Worm (Caenorhabditis elegans): ENCODE measurements around the gene mtre-1.

Gene mtre-1

ce11 chrII:8016167-8016566, 34.2 kb downstream of the mtre-1 start (continued):
- TF ChIP-seq hlh-30 (tag; optimal IDR thresholded peaks at IDR 0.05; ENCODE audit: insufficient read depth): peak; percentile 79
- no peak for TF ChIP-seq ztf-7 (tag; optimal IDR thresholded peaks at IDR 0.05)
- TF ChIP-seq spr-1 (tag; optimal IDR thresholded peaks at IDR 0.05): no peak
- no peak; the same call in 1 of the 2 replicates for TF ChIP-seq saeg-2 (GFP tag; IDR thresholded peaks at IDR 0.05)
- peak; percentile 35 for TF ChIP-seq nhr-11 (tag; optimal IDR thresholded peaks at IDR 0.05)
- TF ChIP-seq skn-1 (tag; optimal IDR thresholded peaks at IDR 0.05): no peak
- TF ChIP-seq lin-1 (GFP tag; IDR thresholded peaks at IDR 0.05): no peak; the same call in 1 of the 2 replicates
- TF ChIP-seq mdt-29 (GFP tag; IDR thresholded peaks at IDR 0.05): 0 out of 2 replicates have a peak, but pooled peaks have one; percentile 27
- TF ChIP-seq php-3 (GFP tag; IDR thresholded peaks at IDR 0.05): no peak
- peak; percentile 18 for TF ChIP-seq nhr-77 (tag; optimal IDR thresholded peaks at IDR 0.05)
- TF ChIP-seq fos-1 (tag; optimal IDR thresholded peaks at IDR 0.05): no peak
- TF ChIP-seq tra-1 (GFP tag; IDR thresholded peaks at IDR 0.05): peak; percentile 76; the same call in 1 of the 2 replicates
- no peak for TF ChIP-seq cey-2 (tag; optimal IDR thresholded peaks at IDR 0.05; ENCODE audit: borderline replicate concordance, insufficient read depth)
- TF ChIP-seq daf-12 (tag; optimal IDR thresholded peaks at IDR 0.05): no peak
- TF ChIP-seq D1046.2 (GFP tag; IDR thresholded peaks at IDR 0.05): 0 out of 2 replicates have a peak, but pooled peaks have one; percentile 7
- TF ChIP-seq mep-1 (tag; optimal IDR thresholded peaks at IDR 0.05): peak; percentile 15
- no peak for TF ChIP-seq egl-27 (tag; optimal IDR thresholded peaks at IDR 0.05)
- TF ChIP-seq zip-11 (GFP tag; IDR thresholded peaks at IDR 0.05): no peak
- TF ChIP-seq Y5F2A.4 (GFP tag; optimal IDR thresholded peaks at IDR 0.05): no peak
- TF ChIP-seq unc-130 (GFP tag; optimal IDR thresholded peaks at IDR 0.05): no peak
- TF ChIP-seq F26F4.8 (GFP tag; conservative IDR thresholded peaks at IDR 0.05): no peak
- peak; percentile 70 for TF ChIP-seq nhr-48 (tag; optimal IDR thresholded peaks at IDR 0.05)
- no peak for TF ChIP-seq Y105C5A.15 (GFP tag; IDR thresholded peaks at IDR 0.05)
- no peak for TF ChIP-seq nhr-42 (GFP tag; IDR thresholded peaks at IDR 0.05)
- peak; percentile 45 for TF ChIP-seq lin-38 (GFP tag; IDR thresholded peaks at IDR 0.05)
- no peak for TF ChIP-seq ceh-44 (GFP tag; IDR thresholded peaks at IDR 0.05)
- peak; percentile 58; the same call in 1 of the 2 replicates for TF ChIP-seq mxl-2 (GFP tag; conservative IDR thresholded peaks at IDR 0.05)
- TF ChIP-seq lin-29 (GFP tag; IDR thresholded peaks at IDR 0.05): no peak
- peak in 1 of 2 experiments; percentile 39 for TF ChIP-seq daf-16 (GFP tag; optimal IDR thresholded peaks at IDR 0.05)
- TF ChIP-seq daf-16 (tag; optimal IDR thresholded peaks at IDR 0.05): peak; percentile 20
- TF ChIP-seq lin-39 (tag; optimal IDR thresholded peaks at IDR 0.05): no peak
- peak; percentile 22 to 41 for TF ChIP-seq lsy-2 (tag; optimal IDR thresholded peaks at IDR 0.05)
- TF ChIP-seq nhr-25 (tag; optimal IDR thresholded peaks at IDR 0.05; ENCODE audit: borderline replicate concordance, insufficient read depth): no peak
- TF ChIP-seq nhr-102 (tag; optimal IDR thresholded peaks at IDR 0.05): no peak
- no peak for TF ChIP-seq fkh-10 (GFP tag; optimal IDR thresholded peaks at IDR 0.05)
- no peak for TF ChIP-seq F44E2.7 (GFP tag; IDR thresholded peaks at IDR 0.05)
- no peak for TF ChIP-seq ceh-82 (tag; optimal IDR thresholded peaks at IDR 0.05)
- TF ChIP-seq zfp-2 (tag; optimal IDR thresholded peaks at IDR 0.05): no peak
- no peak for TF ChIP-seq snpc-1.2 (GFP tag; IDR thresholded peaks at IDR 0.05)
- TF ChIP-seq pqm-1 (tag; optimal IDR thresholded peaks at IDR 0.05): peak; percentile 11
- no peak for TF ChIP-seq zag-1 (tag; optimal IDR thresholded peaks at IDR 0.05)
- no peak for TF ChIP-seq jun-1 (tag; optimal IDR thresholded peaks at IDR 0.05)
- no peak for TF ChIP-seq lim-7 (GFP tag; IDR thresholded peaks at IDR 0.05)
- no peak for TF ChIP-seq gei-8 (GFP tag; optimal IDR thresholded peaks at IDR 0.05)
- no peak for TF ChIP-seq dmd-9 (GFP tag; IDR thresholded peaks at IDR 0.05)
- no peak for TF ChIP-seq daf-19 (GFP tag; conservative IDR thresholded peaks at IDR 0.05)
- TF ChIP-seq snpc-4 (tag; optimal IDR thresholded peaks at IDR 0.05): no peak
- TF ChIP-seq nhr-6 (tag; optimal IDR thresholded peaks at IDR 0.05): no peak
- no peak for TF ChIP-seq nhr-111 (GFP tag; optimal IDR thresholded peaks at IDR 0.05)
- no peak for TF ChIP-seq unc-39 (tag; optimal IDR thresholded peaks at IDR 0.05)
- TF ChIP-seq vab-7 (GFP tag; IDR thresholded peaks at IDR 0.05): no peak
- TF ChIP-seq T20F7.1 (GFP tag; optimal IDR thresholded peaks at IDR 0.05): no peak

Data from whole organism, L4 larva.